Fruit fly (Drosophila melanogaster) whole organism, wandering third instar larva: Measurements from ENCODE around the gene CG31533.

ENCODE experiments used
- Abd-B ChIP-seq: fragments of >200 bp; optimal IDR thresholded peaks from 2 replicates; lab custom pipeline; 2017; ENCODE audit warnings: missing biosample characterization, missing genetic modification characterization
- CrebA ChIP-seq: fragments of 200-800 bp; sonication (Bioruptor generic); optimal IDR thresholded peaks from 2 replicates; lab custom pipeline; 2016; ENCODE audit warnings: missing biosample characterization, mild to moderate bottlenecking, missing genetic modification characterization, borderline replicate concordance
- Hnf4 ChIP-seq: fragments of 200-800 bp; sonication (Bioruptor generic); optimal IDR thresholded peaks from 2 replicates; lab custom pipeline; 2016; ENCODE audit warnings: missing biosample characterization, mild to moderate bottlenecking, missing genetic modification characterization
- br ChIP-seq: fragments of 200-800 bp; sonication (Bioruptor generic); optimal IDR thresholded peaks from 2 replicates; lab custom pipeline; 2016; ENCODE audit warnings: missing biosample characterization, missing genetic modification characterization
- dl ChIP-seq, 2 experiments: fragments of 175-275, 200-275 bp in 1 of 2; fragments of 200-275 bp in 1 of 2; sonication (Bioruptor generic); optimal IDR thresholded peaks; lab custom pipeline; 2018; ENCODE audit warnings: mild to moderate bottlenecking in 2 of 2, missing biosample characterization in 2 of 2, missing genetic modification characterization in 2 of 2, moderate library complexity in 2 of 2; ENCODE audit not compliant: partially characterized antibody in 2 of 2, insufficient read depth in 1 of 2
- dmrt93B ChIP-seq: fragments of 200-800 bp; sonication (Bioruptor generic); optimal IDR thresholded peaks from 2 replicates; lab custom pipeline; 2018; ENCODE audit warnings: missing biosample characterization, mild to moderate bottlenecking, missing genetic modification characterization
- ey ChIP-seq: fragments of 200-800 bp; sonication (Bioruptor generic); optimal IDR thresholded peaks from 2 replicates; lab custom pipeline; 2016; ENCODE audit warnings: missing biosample characterization, missing genetic modification characterization
- fru ChIP-seq: fragments of 200-800 bp; sonication (Bioruptor generic); optimal IDR thresholded peaks from 3 replicates; lab custom pipeline; 2016; ENCODE audit warnings: missing biosample characterization, mild to moderate bottlenecking, missing genetic modification characterization
- rgr ChIP-seq: fragments of 200-800 bp; sonication (Bioruptor generic); optimal IDR thresholded peaks from 3 replicates; lab custom pipeline; 2016; ENCODE audit warnings: missing biosample characterization, mild to moderate bottlenecking, missing genetic modification characterization
- tai ChIP-seq: sonication (Bioruptor generic); optimal IDR thresholded peaks from 2 replicates; lab custom pipeline; 2016; ENCODE audit warnings: missing biosample characterization, missing genetic modification characterization

The CG31533 gene

DNA sequence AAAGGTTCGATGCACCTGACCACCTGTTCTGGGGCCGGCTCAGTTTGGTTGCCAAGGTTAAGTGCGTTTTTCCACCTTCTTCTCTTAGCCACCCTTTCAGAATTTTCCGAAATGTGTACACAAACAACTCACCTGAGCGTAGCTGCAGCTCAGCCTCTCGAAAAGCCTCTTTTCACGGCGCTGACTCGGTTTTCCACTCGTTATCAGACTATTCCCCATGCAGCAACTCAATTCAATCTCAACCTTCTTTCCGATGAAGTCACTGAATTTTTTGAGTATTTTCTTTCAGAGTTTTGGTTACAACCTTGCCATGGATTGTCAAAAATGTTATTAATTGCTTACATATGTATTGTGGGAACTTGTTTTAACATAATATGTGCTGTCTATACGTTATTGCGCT, 49.6 kb downstream of the CG31533 start:
- TF ChIP-seq dl (GFP tag; optimal IDR thresholded peaks at IDR 0.05; lab: Kevin White, UChicago; ENCODE audit: insufficient read depth in 1 of 2, partially characterized antibody in 2 of 2) (no peak), Hnf4 (GFP tag; lab: Kevin White, UChicago) (no peak), fru (no peak), rgr (GFP tag; lab: Kevin White, UChicago) (no peak), ey (no peak), tai (GFP tag; lab: Kevin White, UChicago) (no peak), br (GFP tag; lab: Kevin White, UChicago) (no peak), CrebA (GFP tag; lab: Kevin White, UChicago) (no peak), dmrt93B (GFP tag; lab: Kevin White, UChicago) (no peak), Abd-B (GFP tag; lab: Kevin White, UChicago) (no peak)
